Fruit fly (Drosophila melanogaster): ENCODE data around the gene toc.

DNA sequence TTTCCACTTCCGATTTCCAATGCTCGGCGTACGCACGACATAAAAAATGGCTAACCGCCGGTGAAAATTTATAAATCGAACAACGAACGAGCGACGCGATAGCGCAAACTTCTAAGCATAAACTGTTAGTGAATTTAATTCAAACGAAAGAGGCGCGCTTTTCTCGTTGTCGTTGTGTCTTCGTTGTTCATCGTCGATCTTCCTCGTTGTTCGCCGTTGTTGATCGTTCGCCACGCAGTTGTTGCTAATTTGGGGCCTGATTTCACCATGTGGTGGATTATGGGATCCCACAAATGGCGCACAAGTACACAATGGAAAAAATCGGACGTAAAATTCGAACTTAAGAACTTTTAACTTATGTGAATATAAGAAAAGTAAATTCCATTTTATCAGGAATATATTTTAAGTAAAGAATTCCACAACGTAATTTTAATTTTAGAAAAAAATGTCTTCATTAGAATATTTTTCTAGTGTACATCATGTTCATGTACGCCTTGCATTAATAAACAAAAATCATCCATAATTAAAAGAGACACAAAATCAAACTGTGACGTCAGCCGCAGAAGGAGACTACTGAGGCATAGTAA lies 58.2 kb downstream of the toc start:
- TF ChIP-seq topi (GFP tag; optimal IDR thresholded peaks at IDR 0.05) (peak; percentile 45), Blimp-1 (GFP tag; optimal IDR thresholded peaks at IDR 0.05) (no peak)
